Fruit fly (Drosophila melanogaster): Measurements from ENCODE around the gene CG12643.

dm6 chrX:10263165-10263956 is 1.7 kb downstream of the CG12643 start, which contains the start of gene Hk:
- no peak for TF ChIP-seq ovo (GFP tag; optimal IDR thresholded peaks at IDR 0.05)
- TF ChIP-seq CG7101 (tag; optimal IDR thresholded peaks at IDR 0.05) = peak; percentile 75
- TF ChIP-seq Hr96 (GFP tag; optimal IDR thresholded peaks at IDR 0.05) = peak; percentile 84
- no peak for TF ChIP-seq cic (GFP tag; optimal IDR thresholded peaks at IDR 0.05)

All from whole organism, adult.